Fruit fly (Drosophila melanogaster) S2 (cell line): ENCODE results near the gene LpR1.

Experiments
- CG8478 ChIP-seq: fragments of >200 bp; optimal IDR thresholded peaks from 2 replicates; lab custom pipeline; 2018
- CTCF ChIP-seq, 2 experiments: fragments of >200 bp; optimal IDR thresholded peaks; 2 replicates each; lab custom pipeline; 2018

dm6 chr3R:25778205-25778604, 15.3 kb upstream of the LpR1 start, which contains the start of gene CG4956:
- TF ChIP-seq CG8478 (no peak), CTCF (optimal IDR thresholded peaks at IDR 0.05; lab: Kevin White, UChicago) (no peak)
